Fruit fly (Drosophila melanogaster) whole organism, embryonic: ENCODE data around the gene CG4914.

Source experiments
- Bgb ChIP-seq: fragments of 200-800 bp; sonication (Bioruptor generic); IDR thresholded peaks from 2 replicates; pipeline ENCODE4 v1.3.6; 2022; ENCODE audit warnings: missing biosample characterization, missing genetic modification characterization; ENCODE audit not compliant: partially characterized antibody
- BtbVII ChIP-seq: fragments of 200-800 bp; sonication (Bioruptor generic); optimal IDR thresholded peaks from 3 replicates; lab custom pipeline; 2017; ENCODE audit warnings: missing biosample characterization, mild to moderate bottlenecking, missing genetic modification characterization
- CG10147 ChIP-seq: fragments of 200-800 bp; sonication (Bioruptor generic); optimal IDR thresholded peaks from 2 replicates; lab custom pipeline; 2019; ENCODE audit warnings: missing biosample characterization, mild to moderate bottlenecking, missing genetic modification characterization, moderate library complexity
- CG10267 ChIP-seq: fragments of 200-800 bp; sonication (Bioruptor generic); optimal IDR thresholded peaks from 2 replicates; lab custom pipeline; 2018; ENCODE audit warnings: missing biosample characterization, mild to moderate bottlenecking, missing genetic modification characterization, moderate library complexity
- CG10366 ChIP-seq: fragments of 200-800 bp; sonication (Bioruptor generic); IDR thresholded peaks from 2 replicates; pipeline ENCODE4 v1.3.6; 2022; ENCODE audit warnings: missing biosample characterization, missing genetic modification characterization
- CG10979 ChIP-seq: fragments of 200-800 bp; sonication (Bioruptor generic); optimal IDR thresholded peaks from 2 replicates; lab custom pipeline; 2018; ENCODE audit warnings: missing biosample characterization, mild to moderate bottlenecking, missing genetic modification characterization, moderate library complexity
- CG11456 ChIP-seq: fragments of 200-800 bp; sonication (Bioruptor generic); IDR thresholded peaks from 3 replicates; pipeline ENCODE4 v1.3.6; 2022; ENCODE audit warnings: missing biosample characterization, missing genetic modification characterization
- CG11696 ChIP-seq: fragments of 200-800 bp; sonication (Bioruptor generic); IDR thresholded peaks from 2 replicates; pipeline ENCODE4 v1.3.6; 2022; ENCODE audit warnings: missing biosample characterization, missing genetic modification characterization
- CG1233 ChIP-seq: fragments of 200-800 bp; sonication (Bioruptor generic); optimal IDR thresholded peaks from 4 replicates; lab custom pipeline; 2018; ENCODE audit warnings: missing biosample characterization, mild to moderate bottlenecking, missing genetic modification characterization
- CG12769 ChIP-seq: fragments of 200-800 bp; sonication (Bioruptor generic); optimal IDR thresholded peaks from 2 replicates; lab custom pipeline; 2019; ENCODE audit warnings: missing biosample characterization, mild to moderate bottlenecking, missing genetic modification characterization, moderate library complexity
- CG13287 ChIP-seq: fragments of 200-800 bp; sonication (Bioruptor generic); IDR thresholded peaks from 2 replicates; pipeline ENCODE4 v1.3.6; 2022; ENCODE audit warnings: missing biosample characterization, missing genetic modification characterization; ENCODE audit not compliant: partially characterized antibody
- CG14050 ChIP-seq: fragments of 200-800 bp; sonication (Bioruptor generic); IDR thresholded peaks from 3 replicates; pipeline ENCODE4 v1.3.6; 2022; ENCODE audit warnings: missing biosample characterization, missing genetic modification characterization
- CG14441 ChIP-seq: fragments of 200-800 bp; sonication (Bioruptor generic); IDR thresholded peaks from 2 replicates; pipeline ENCODE4 v1.3.6; 2022; ENCODE audit warnings: missing biosample characterization, missing genetic modification characterization
- CG15479 ChIP-seq: fragments of 200-800 bp; sonication (Bioruptor generic); optimal IDR thresholded peaks from 3 replicates; lab custom pipeline; 2019; ENCODE audit warnings: missing biosample characterization, mild to moderate bottlenecking, missing genetic modification characterization, moderate library complexity
- CG1602 ChIP-seq: fragments of 200-800 bp; sonication (Bioruptor generic); optimal IDR thresholded peaks from 3 replicates; lab custom pipeline; 2016; ENCODE audit warnings: missing biosample characterization, missing genetic modification characterization
- CG16779 ChIP-seq: fragments of 200-800 bp; sonication (Bioruptor generic); IDR thresholded peaks from 2 replicates; pipeline ENCODE4 v1.3.6; 2022; ENCODE audit warnings: missing biosample characterization, missing genetic modification characterization
- CG17385 ChIP-seq: fragments of 200-800 bp; sonication (Bioruptor generic); optimal IDR thresholded peaks from 3 replicates; lab custom pipeline; 2018; ENCODE audit warnings: missing biosample characterization, mild to moderate bottlenecking, missing genetic modification characterization
- CG18764 ChIP-seq: fragments of 200-800 bp; sonication (Bioruptor generic); optimal IDR thresholded peaks from 3 replicates; lab custom pipeline; 2016; ENCODE audit warnings: missing biosample characterization, missing genetic modification characterization
- CG2120 ChIP-seq: fragments of 200-800 bp; sonication (Bioruptor generic); optimal IDR thresholded peaks from 3 replicates; lab custom pipeline; 2016; ENCODE audit warnings: missing biosample characterization, missing genetic modification characterization
- CG31365 ChIP-seq: fragments of 200-800 bp; sonication (Bioruptor generic); optimal IDR thresholded peaks from 2 replicates; lab custom pipeline; 2018; ENCODE audit warnings: missing biosample characterization, mild to moderate bottlenecking, missing genetic modification characterization
- CG34376 ChIP-seq: fragments of 200-800 bp; sonication (Bioruptor generic); optimal IDR thresholded peaks from 2 replicates; lab custom pipeline; 2018; ENCODE audit warnings: missing biosample characterization, mild to moderate bottlenecking, missing genetic modification characterization
- CG4854 ChIP-seq: fragments of 200-800 bp; sonication (Bioruptor generic); optimal IDR thresholded peaks from 2 replicates; lab custom pipeline; 2016; ENCODE audit warnings: missing biosample characterization, missing genetic modification characterization, inconsistent platforms
- CG6654 ChIP-seq: fragments of 200-800 bp; sonication (Bioruptor generic); optimal IDR thresholded peaks from 2 replicates; lab custom pipeline; 2017; ENCODE audit warnings: missing biosample characterization, mild to moderate bottlenecking, missing genetic modification characterization
- CG6683 ChIP-seq: fragments of 200-800 bp; sonication (Bioruptor generic); optimal IDR thresholded peaks from 2 replicates; lab custom pipeline; 2017; ENCODE audit warnings: missing biosample characterization, mild to moderate bottlenecking, missing genetic modification characterization, missing genetic modification reagents
- CG6765 ChIP-seq: fragments of 200-800 bp; sonication (Bioruptor generic); optimal IDR thresholded peaks from 3 replicates; lab custom pipeline; 2017; ENCODE audit warnings: missing biosample characterization, mild to moderate bottlenecking, missing genetic modification characterization
- CG6854 ChIP-seq: fragments of 200-800 bp; sonication (Bioruptor generic); optimal IDR thresholded peaks from 3 replicates; lab custom pipeline; 2017; ENCODE audit warnings: missing biosample characterization, mild to moderate bottlenecking, missing genetic modification characterization
- CG7839 ChIP-seq: fragments of 200-800 bp; sonication (Bioruptor generic); optimal IDR thresholded peaks from 3 replicates; lab custom pipeline; 2018; ENCODE audit warnings: missing biosample characterization, mild to moderate bottlenecking, missing genetic modification characterization, moderate library complexity
- CG8290 ChIP-seq, 3 experiments: fragments of 200-800 bp; sonication (Bioruptor generic); optimal IDR thresholded peaks; 2 replicates each; lab custom pipeline; 2016 to 2019; ENCODE audit warnings: missing biosample characterization in 3 of 3, missing genetic modification characterization in 3 of 3, mild to moderate bottlenecking in 2 of 3, moderate library complexity in 1 of 3
- Dref ChIP-seq: fragments of 200-800 bp; sonication (Bioruptor generic); IDR thresholded peaks from 2 replicates; pipeline ENCODE4 v1.3.6; 2022; ENCODE audit warnings: missing biosample characterization, missing genetic modification characterization
- HLH54F ChIP-seq: fragments of 200-800 bp; sonication (Bioruptor generic); optimal IDR thresholded peaks from 3 replicates; lab custom pipeline; 2016; ENCODE audit warnings: missing biosample characterization, missing genetic modification characterization
- HmgZ ChIP-seq: fragments of 200-800 bp; sonication (Bioruptor generic); optimal IDR thresholded peaks from 2 replicates; lab custom pipeline; 2018; ENCODE audit warnings: missing biosample characterization, mild to moderate bottlenecking, missing genetic modification characterization
- Jarid2 ChIP-seq: fragments of 200-800 bp; sonication (Bioruptor generic); optimal IDR thresholded peaks from 3 replicates; lab custom pipeline; 2017; ENCODE audit warnings: mild to moderate bottlenecking, missing biosample characterization, missing genetic modification reagents, missing genetic modification characterization
- Oaz ChIP-seq: fragments of 200-800 bp; sonication (Bioruptor generic); IDR thresholded peaks from 2 replicates; pipeline ENCODE4 v1.3.6; 2022; ENCODE audit warnings: missing biosample characterization, missing genetic modification characterization
- Poxn ChIP-seq: fragments of 200-800 bp; sonication (Bioruptor generic); IDR thresholded peaks from 2 replicates; pipeline ENCODE4 v1.3.6; 2022; ENCODE audit warnings: missing biosample characterization, missing genetic modification characterization
- Scr ChIP-seq: fragments of 200-800 bp; sonication (Bioruptor generic); IDR thresholded peaks from 2 replicates; pipeline ENCODE4 v1.3.6; 2022; ENCODE audit warnings: missing biosample characterization, missing genetic modification characterization; ENCODE audit not compliant: partially characterized antibody
- ara ChIP-seq: fragments of 200-800 bp; sonication (Bioruptor generic); IDR thresholded peaks from 2 replicates; pipeline ENCODE4 v1.3.6; 2022; ENCODE audit warnings: missing biosample characterization, missing genetic modification characterization
- cad ChIP-seq: fragments of >200 bp; optimal IDR thresholded peaks from 2 replicates; lab custom pipeline; 2017; ENCODE audit warnings: missing biosample characterization, missing genetic modification characterization
- chm ChIP-seq: fragments of 200-800 bp; sonication (Bioruptor generic); IDR thresholded peaks from 2 replicates; pipeline ENCODE4 v1.3.6; 2022; ENCODE audit warnings: missing biosample characterization, missing genetic modification characterization
- crc ChIP-seq: fragments of 200-800 bp; sonication (Bioruptor generic); optimal IDR thresholded peaks from 2 replicates; lab custom pipeline; 2016; ENCODE audit warnings: missing biosample characterization, missing genetic modification characterization
- esg ChIP-seq: fragments of 200-800 bp; sonication (Bioruptor generic); conservative IDR thresholded peaks from 2 replicates; pipeline ENCODE4 v1.3.6; 2022; ENCODE audit warnings: missing biosample characterization, missing genetic modification characterization
- exex ChIP-seq: fragments of 200-800 bp; sonication (Bioruptor generic); optimal IDR thresholded peaks from 4 replicates; lab custom pipeline; 2018; ENCODE audit warnings: missing biosample characterization, mild to moderate bottlenecking, missing genetic modification characterization, moderate library complexity
- ftz-f1 ChIP-seq: fragments of 200-800 bp; sonication (Bioruptor generic); optimal IDR thresholded peaks from 2 replicates; lab custom pipeline; 2016; ENCODE audit warnings: missing biosample characterization, missing genetic modification characterization
- gro ChIP-seq: fragments of 200-800 bp; sonication (Bioruptor generic); optimal IDR thresholded peaks from 2 replicates; lab custom pipeline; 2016; ENCODE audit warnings: missing biosample characterization, missing genetic modification characterization
- kah ChIP-seq: fragments of 200-800 bp; sonication (Bioruptor generic); optimal IDR thresholded peaks from 2 replicates; lab custom pipeline; 2018; ENCODE audit warnings: missing biosample characterization, mild to moderate bottlenecking, missing genetic modification characterization
- luna ChIP-seq: fragments of 200-800 bp; sonication (Bioruptor generic); optimal IDR thresholded peaks from 2 replicates; lab custom pipeline; 2016; ENCODE audit warnings: missing biosample characterization, missing genetic modification characterization
- maf-S ChIP-seq: fragments of 200-800 bp; sonication (Bioruptor generic); optimal IDR thresholded peaks from 2 replicates; lab custom pipeline; 2016; ENCODE audit warnings: missing biosample characterization, missing genetic modification characterization
- org-1 ChIP-seq: fragments of 200-800 bp; sonication (Bioruptor generic); optimal IDR thresholded peaks from 2 replicates; lab custom pipeline; 2017; ENCODE audit warnings: missing biosample characterization, missing genetic modification characterization
- pb ChIP-seq: fragments of 200-800 bp; sonication (Bioruptor generic); optimal IDR thresholded peaks from 3 replicates; lab custom pipeline; 2016; ENCODE audit warnings: missing biosample characterization, missing genetic modification characterization
- salm ChIP-seq: fragments of 200-800 bp; sonication (Bioruptor generic); optimal IDR thresholded peaks from 2 replicates; lab custom pipeline; 2018; ENCODE audit warnings: missing biosample characterization, mild to moderate bottlenecking, missing genetic modification characterization
- sr ChIP-seq: fragments of 200-800 bp; sonication (Bioruptor generic); IDR thresholded peaks from 3 replicates; pipeline ENCODE4 v1.3.6; 2022; ENCODE audit warnings: missing biosample characterization, missing genetic modification characterization
- tin ChIP-seq: fragments of 200-800 bp; sonication (Bioruptor generic); optimal IDR thresholded peaks from 3 replicates; lab custom pipeline; 2016; ENCODE audit warnings: missing biosample characterization, missing genetic modification characterization
- z ChIP-seq: fragments of 200-800 bp; sonication (Bioruptor generic); IDR thresholded peaks from 3 replicates; pipeline ENCODE4 v1.3.6; 2022; ENCODE audit warnings: missing biosample characterization, missing genetic modification characterization

Gene CG4914

dm6 chr3L:14708053-14708452 is 30.1 kb upstream of the CG4914 start (continued):
- TF ChIP-seq CG1602 (GFP tag; lab: Kevin White, UChicago): no peak
- TF ChIP-seq CG14050 (GFP tag; lab: Robert Waterston, UW): no peak
- TF ChIP-seq Oaz (GFP tag; lab: Robert Waterston, UW): no peak
- no peak for TF ChIP-seq CG11456
- no peak for TF ChIP-seq CG6654 (GFP tag; lab: Kevin White, UChicago)
- TF ChIP-seq HLH54F (GFP tag; lab: Kevin White, UChicago): peak; percentile 23
- no peak for TF ChIP-seq tin (GFP tag; lab: Kevin White, UChicago)
- TF ChIP-seq Jarid2 (GFP tag; lab: Kevin White, UChicago): peak; percentile 19
- no peak for TF ChIP-seq Scr (GFP tag; lab: Robert Waterston, UW)
- peak; percentile 53 for TF ChIP-seq CG4854 (GFP tag; lab: Kevin White, UChicago)
- peak; percentile 48; the same call in 1 of the 2 replicates for TF ChIP-seq CG16779
- TF ChIP-seq CG2120 (GFP tag; lab: Kevin White, UChicago): peak; percentile 65
- TF ChIP-seq CG7839 (tag; lab: Kevin White, UChicago): peak; percentile 8
- TF ChIP-seq CG6765: peak; percentile 59
- peak; percentile 5 for TF ChIP-seq luna (GFP tag; lab: Kevin White, UChicago)
- peak; percentile 30 for TF ChIP-seq org-1 (GFP tag; lab: Kevin White, UChicago)
- TF ChIP-seq salm (tag; lab: Kevin White, UChicago): no peak
- peak; percentile 20 for TF ChIP-seq maf-S (GFP tag; lab: Kevin White, UChicago)
- no peak for TF ChIP-seq CG6683
- peak; percentile 52 for TF ChIP-seq CG1233
- no peak for TF ChIP-seq chm
- TF ChIP-seq ara: no peak
- peak; percentile 48 for TF ChIP-seq gro (GFP tag; lab: Kevin White, UChicago)
- no peak for TF ChIP-seq HmgZ (tag; lab: Kevin White, UChicago)
- peak; percentile 50 for TF ChIP-seq CG18764 (GFP tag; lab: Kevin White, UChicago)
- no peak for TF ChIP-seq CG15479 (GFP tag; lab: Kevin White, UChicago)
- peak; percentile 39; the same call in 1 of the 2 replicates for TF ChIP-seq CG11696
- no peak for TF ChIP-seq CG10366 (GFP tag; lab: Robert Waterston, UW)
- TF ChIP-seq Dref: no peak
- no peak for TF ChIP-seq CG10267 (tag; lab: Kevin White, UChicago)
- no peak for TF ChIP-seq sr (GFP tag; lab: Robert Waterston, UW)
- no peak for TF ChIP-seq crc (GFP tag; lab: Kevin White, UChicago)
- no peak for TF ChIP-seq CG8290 (GFP tag; optimal IDR thresholded peaks at IDR 0.05; lab: Kevin White, UChicago)
- TF ChIP-seq CG8290 (tag; optimal IDR thresholded peaks at IDR 0.05; lab: Kevin White, UChicago): peak in 1 of 2 experiments; percentile 71
- peak; percentile 54 for TF ChIP-seq CG10147 (GFP tag; lab: Kevin White, UChicago)
- 0 out of 2 replicates have a peak, but pooled peaks have one; percentile 27 for TF ChIP-seq Poxn
- TF ChIP-seq CG10979 (tag; lab: Kevin White, UChicago): no peak
- TF ChIP-seq esg (GFP tag; lab: Robert Waterston, UW): no peak

- TF ChIP-seq CG6854 (GFP tag; lab: Kevin White, UChicago) (peak; percentile 47), Bgb (GFP tag; lab: Robert Waterston, UW) (peak; percentile 86), z (GFP tag; lab: Robert Waterston, UW) (peak; percentile 98), ftz-f1 (GFP tag; lab: Kevin White, UChicago) (peak; percentile 65), BtbVII (peak; percentile 21), CG6683 (no peak), CG17385 (peak; percentile 23), CG34376 (peak; percentile 59), CG31365 (tag; lab: Kevin White, UChicago) (peak; percentile 11), cad (GFP tag; lab: Kevin White, UChicago) (no peak), kah (peak; percentile 99), CG13287 (GFP tag; lab: Robert Waterston, UW) (peak; percentile 75; the same call in 1 of the 2 replicates), pb (no peak), CG12769 (tag; lab: Kevin White, UChicago) (peak; percentile 69), exex (tag; lab: Kevin White, UChicago) (peak; percentile 28), CG14441 (GFP tag; lab: Robert Waterston, UW) (no peak)
Measured at dm6 chr3L:14706461-14706880, 28.5 kb upstream of the CG4914 start.
